Fruit fly (Drosophila melanogaster): Measurements from ENCODE around the gene CG43844.

The CG43844 gene

dm6 chr3R:21859509-21859908, 29.8 kb upstream of the CG43844 start (continued):
- TF ChIP-seq CG32767 (GFP tag; IDR thresholded peaks at IDR 0.05) (0 out of 2 replicates have a peak, but pooled peaks have one; percentile 27), Xrp1 (GFP tag; IDR thresholded peaks at IDR 0.05) (peak; percentile 76), Atf-2 (GFP tag; optimal IDR thresholded peaks at IDR 0.05) (peak; percentile 39), CG10274 (GFP tag; optimal IDR thresholded peaks at IDR 0.05) (no peak), nmo (GFP tag; optimal IDR thresholded peaks at IDR 0.05) (peak; percentile 63), CG12391 (tag; optimal IDR thresholded peaks at IDR 0.05) (peak; percentile 61), zf30C (GFP tag; optimal IDR thresholded peaks at IDR 0.05) (peak; percentile 84), nom (GFP tag; optimal IDR thresholded peaks at IDR 0.05) (peak; percentile 61), Antp (GFP tag; optimal IDR thresholded peaks at IDR 0.05) (peak; percentile 18), ewg (GFP tag; optimal IDR thresholded peaks at IDR 0.05) (peak; percentile 30), CG6254 (GFP tag; optimal IDR thresholded peaks at IDR 0.05) (peak; percentile 40), CG14014 (GFP tag; IDR thresholded peaks at IDR 0.05) (no peak), Ssrp (tag; optimal IDR thresholded peaks at IDR 0.05) (peak; percentile 63), Hr51 (GFP tag; optimal IDR thresholded peaks at IDR 0.05) (peak; percentile 9 to 35), Dip3 (GFP tag; optimal IDR thresholded peaks at IDR 0.05) (no peak), ftz-f1 (GFP tag; optimal IDR thresholded peaks at IDR 0.05) (no peak), Adf1 (GFP tag; IDR thresholded peaks at IDR 0.05) (no peak), CG11695 (GFP tag; IDR thresholded peaks at IDR 0.05) (no peak), CG9876 (GFP tag; optimal IDR thresholded peaks at IDR 0.05) (no peak), CG31441 (GFP tag; IDR thresholded peaks at IDR 0.05) (peak; percentile 63), gsb-n (tag; optimal IDR thresholded peaks at IDR 0.05) (peak; percentile 72), prd (optimal IDR thresholded peaks at IDR 0.05) (no peak), prd (GFP tag; IDR thresholded peaks at IDR 0.05) (peak; percentile 68), CG16815 (GFP tag; optimal IDR thresholded peaks at IDR 0.05) (peak; percentile 55), Six4 (GFP tag; optimal IDR thresholded peaks at IDR 0.05) (peak; percentile 22), CG15073 (GFP tag; optimal IDR thresholded peaks at IDR 0.05) (peak; percentile 34), Kr (GFP tag; optimal IDR thresholded peaks at IDR 0.05) (no peak), CG4854 (GFP tag; optimal IDR thresholded peaks at IDR 0.05) (no peak), Spps (tag; optimal IDR thresholded peaks at IDR 0.05) (peak; percentile 37), CG3407 (GFP tag; optimal IDR thresholded peaks at IDR 0.05) (peak; percentile 5), unc-4 (GFP tag; IDR thresholded peaks at IDR 0.05; ENCODE audit: partially characterized antibody) (no peak), sc (optimal IDR thresholded peaks at IDR 0.05) (no peak), sc (GFP tag; optimal IDR thresholded peaks at IDR 0.05) (peak; percentile 37), sisA (GFP tag; IDR thresholded peaks at IDR 0.05) (peak; percentile 20; the same call in 1 of the 2 replicates), Hr78 (GFP tag; optimal IDR thresholded peaks at IDR 0.05) (peak in 1 of 2 experiments; percentile 13), lilli (GFP tag; optimal IDR thresholded peaks at IDR 0.05) (peak; percentile 51), CG12942 (GFP tag; optimal IDR thresholded peaks at IDR 0.05) (peak; percentile 23), CG9609 (GFP tag; optimal IDR thresholded peaks at IDR 0.05) (peak; percentile 23), cas (GFP tag; IDR thresholded peaks at IDR 0.05) (no peak), CG9817 (tag; optimal IDR thresholded peaks at IDR 0.05) (peak; percentile 16), fd96Cb (tag; optimal IDR thresholded peaks at IDR 0.05) (peak; percentile 23), vvl (GFP tag; IDR thresholded peaks at IDR 0.05) (peak; percentile 44; the same call in 1 of the 2 replicates), CG2199 (GFP tag; IDR thresholded peaks at IDR 0.05) (no peak), az2 (GFP tag; optimal IDR thresholded peaks at IDR 0.05) (peak; percentile 60), MTF-1 (GFP tag; optimal IDR thresholded peaks at IDR 0.05; ENCODE audit: borderline replicate concordance) (no peak), crc (GFP tag; optimal IDR thresholded peaks at IDR 0.05) (peak; percentile 28), Nf-YB (GFP tag; optimal IDR thresholded peaks at IDR 0.05) (peak; percentile 12), dmrt11E (tag; optimal IDR thresholded peaks at IDR 0.05) (peak; percentile 85), tx (GFP tag; optimal IDR thresholded peaks at IDR 0.05) (peak; percentile 36), CG6689 (GFP tag; IDR thresholded peaks at IDR 0.05) (peak; percentile 48), Eip74EF (GFP tag; optimal IDR thresholded peaks at IDR 0.05) (peak in 1 of 2 experiments; percentile 37)

Data from whole organism, embryonic.